Fruit fly (Drosophila melanogaster) whole organism, embryonic: ENCODE measurements around the gene LysD.

Experiments
- Bteb2 ChIP-seq: fragments of 200-800 bp; sonication (Bioruptor generic); optimal IDR thresholded peaks from 2 replicates; lab custom pipeline; 2016; ENCODE audit warnings: missing biosample characterization, missing genetic modification characterization
- CG10267 ChIP-seq: fragments of 200-800 bp; sonication (Bioruptor generic); optimal IDR thresholded peaks from 2 replicates; lab custom pipeline; 2018; ENCODE audit warnings: missing biosample characterization, mild to moderate bottlenecking, missing genetic modification characterization, moderate library complexity
- CG10321 ChIP-seq: fragments of 200-800 bp; sonication (Bioruptor generic); IDR thresholded peaks from 2 replicates; pipeline ENCODE4 v1.3.6; 2022; ENCODE audit warnings: missing biosample characterization, missing genetic modification characterization
- CG10366 ChIP-seq: fragments of 200-800 bp; sonication (Bioruptor generic); IDR thresholded peaks from 2 replicates; pipeline ENCODE4 v1.3.6; 2022; ENCODE audit warnings: missing biosample characterization, missing genetic modification characterization
- CG10431 ChIP-seq: fragments of 200-800 bp; sonication (Bioruptor generic); optimal IDR thresholded peaks from 3 replicates; lab custom pipeline; 2018; ENCODE audit warnings: missing biosample characterization, mild to moderate bottlenecking, missing genetic modification characterization
- CG10654 ChIP-seq: fragments of 200-800 bp; sonication (Bioruptor generic); optimal IDR thresholded peaks from 2 replicates; lab custom pipeline; 2016; ENCODE audit warnings: missing biosample characterization, missing genetic modification characterization
- CG15011 ChIP-seq: fragments of 200-800 bp; sonication (Bioruptor generic); optimal IDR thresholded peaks from 3 replicates; lab custom pipeline; 2018; ENCODE audit warnings: missing biosample characterization, mild to moderate bottlenecking, missing genetic modification characterization
- CG15269 ChIP-seq: fragments of 200-800 bp; sonication (Bioruptor generic); optimal IDR thresholded peaks from 2 replicates; lab custom pipeline; 2018; ENCODE audit warnings: missing biosample characterization, mild to moderate bottlenecking, missing genetic modification characterization, moderate library complexity
- CG17186 ChIP-seq: fragments of 200-800 bp; sonication (Bioruptor generic); optimal IDR thresholded peaks from 3 replicates; lab custom pipeline; 2017; ENCODE audit warnings: missing biosample characterization, missing genetic modification reagents, missing genetic modification characterization
- CG17328 ChIP-seq: fragments of 200-800 bp; sonication (Bioruptor generic); IDR thresholded peaks from 2 replicates; pipeline ENCODE4 v1.3.6; 2022; ENCODE audit warnings: missing biosample characterization, missing genetic modification characterization
- CG17361 ChIP-seq: fragments of 200-800 bp; sonication (Bioruptor generic); IDR thresholded peaks from 3 replicates; pipeline ENCODE4 v1.3.6; 2022; ENCODE audit warnings: missing biosample characterization, missing genetic modification characterization
- CG17385 ChIP-seq: fragments of 200-800 bp; sonication (Bioruptor generic); optimal IDR thresholded peaks from 3 replicates; lab custom pipeline; 2018; ENCODE audit warnings: missing biosample characterization, mild to moderate bottlenecking, missing genetic modification characterization
- CG18011 ChIP-seq: fragments of 200-800 bp; sonication (Bioruptor generic); optimal IDR thresholded peaks from 2 replicates; lab custom pipeline; 2017; ENCODE audit warnings: missing biosample characterization, missing genetic modification characterization, mild to moderate bottlenecking, moderate library complexity, missing genotype
- CG2199 ChIP-seq: fragments of 200-800 bp; sonication (Bioruptor generic); IDR thresholded peaks from 3 replicates; pipeline ENCODE4 v1.3.6; 2022; ENCODE audit warnings: missing biosample characterization, missing genetic modification characterization
- CG30431 ChIP-seq: fragments of 200-800 bp; sonication (Bioruptor generic); optimal IDR thresholded peaks from 2 replicates; lab custom pipeline; 2017; ENCODE audit warnings: missing biosample characterization, missing genetic modification characterization
- CG34224 ChIP-seq: fragments of 200-800 bp; sonication (Bioruptor generic); IDR thresholded peaks from 3 replicates; pipeline ENCODE4 v1.3.6; 2022; ENCODE audit warnings: missing biosample characterization, missing genetic modification characterization; ENCODE audit not compliant: partially characterized antibody
- CG7372 ChIP-seq: fragments of 200-800 bp; sonication (Bioruptor generic); IDR thresholded peaks from 2 replicates; pipeline ENCODE4 v1.3.6; 2022; ENCODE audit warnings: missing biosample characterization, missing genetic modification characterization
- CG7963 ChIP-seq: fragments of 200-800 bp; sonication (Bioruptor generic); IDR thresholded peaks from 3 replicates; pipeline ENCODE4 v1.3.6; 2022; ENCODE audit warnings: missing biosample characterization, missing genetic modification characterization; ENCODE audit not compliant: partially characterized antibody
- CkIIα-i1 ChIP-seq: fragments of 200-800 bp; sonication (Bioruptor generic); IDR thresholded peaks from 2 replicates; pipeline ENCODE4 v1.3.6; 2022; ENCODE audit warnings: missing biosample characterization, missing genetic modification characterization
- D19A ChIP-seq: fragments of 200-800 bp; optimal IDR thresholded peaks from 3 replicates; lab custom pipeline; 2019; ENCODE audit warnings: missing biosample characterization, mild to moderate bottlenecking, missing genetic modification characterization, moderate library complexity
- Deaf1 ChIP-seq: fragments of 200-800 bp; optimal IDR thresholded peaks from 3 replicates; lab custom pipeline; 2019; ENCODE audit warnings: missing biosample characterization, mild to moderate bottlenecking, missing genetic modification characterization, moderate library complexity
- Elba2 ChIP-seq: fragments of 200-800 bp; sonication (Bioruptor generic); optimal IDR thresholded peaks from 3 replicates; lab custom pipeline; 2016; ENCODE audit warnings: missing biosample characterization, missing genetic modification characterization
- Opbp ChIP-seq: fragments of 200-800 bp; sonication (Bioruptor generic); IDR thresholded peaks from 3 replicates; pipeline ENCODE4 v1.3.6; 2022; ENCODE audit warnings: missing biosample characterization, missing genetic modification characterization; ENCODE audit not compliant: partially characterized antibody
- Poxn ChIP-seq: fragments of 200-800 bp; sonication (Bioruptor generic); IDR thresholded peaks from 2 replicates; pipeline ENCODE4 v1.3.6; 2022; ENCODE audit warnings: missing biosample characterization, missing genetic modification characterization
- Ptx1 ChIP-seq: fragments of 200-800 bp; sonication (Bioruptor generic); IDR thresholded peaks from 2 replicates; pipeline ENCODE4 v1.3.6; 2022; ENCODE audit warnings: missing biosample characterization, missing genetic modification characterization
- Sry-δ ChIP-seq: fragments of 200-800 bp; sonication (Bioruptor generic); optimal IDR thresholded peaks from 2 replicates; lab custom pipeline; 2016; ENCODE audit warnings: missing biosample characterization, missing genetic modification characterization
- chn ChIP-seq: fragments of 200-800 bp; sonication (Bioruptor generic); optimal IDR thresholded peaks from 2 replicates; lab custom pipeline; 2016; ENCODE audit warnings: missing biosample characterization, missing genetic modification characterization
- dmrt99B ChIP-seq: fragments of 200-800 bp; sonication (Bioruptor generic); optimal IDR thresholded peaks from 2 replicates; lab custom pipeline; 2018; ENCODE audit warnings: missing biosample characterization, mild to moderate bottlenecking, missing genetic modification characterization, moderate library complexity
- dysf ChIP-seq: fragments of 200-800 bp; sonication (Bioruptor generic); IDR thresholded peaks from 3 replicates; pipeline ENCODE4 v1.3.6; 2022; ENCODE audit warnings: missing biosample characterization, missing genetic modification characterization
- esg ChIP-seq: fragments of 200-800 bp; sonication (Bioruptor generic); conservative IDR thresholded peaks from 2 replicates; pipeline ENCODE4 v1.3.6; 2022; ENCODE audit warnings: missing biosample characterization, missing genetic modification characterization
- eve ChIP-seq, 2 experiments: fragments of >200 bp; optimal IDR thresholded peaks; 2 replicates each; lab custom pipeline; 2017; ENCODE audit warnings: missing biosample characterization in 2 of 2, missing genetic modification characterization in 2 of 2
- exex ChIP-seq: fragments of 200-800 bp; sonication (Bioruptor generic); optimal IDR thresholded peaks from 4 replicates; lab custom pipeline; 2018; ENCODE audit warnings: missing biosample characterization, mild to moderate bottlenecking, missing genetic modification characterization, moderate library complexity
- gcm ChIP-seq: fragments of 200-800 bp; sonication (Bioruptor generic); optimal IDR thresholded peaks from 2 replicates; lab custom pipeline; 2019; ENCODE audit warnings: missing biosample characterization, mild to moderate bottlenecking, missing genetic modification characterization, moderate library complexity
- grn ChIP-seq: fragments of 200-800 bp; sonication (Bioruptor generic); optimal IDR thresholded peaks from 3 replicates; lab custom pipeline; 2017; ENCODE audit warnings: missing biosample characterization, missing genetic modification characterization
- gsb ChIP-seq: fragments of 200-800 bp; sonication (Bioruptor generic); IDR thresholded peaks from 2 replicates; pipeline ENCODE4 v1.3.6; 2022; ENCODE audit warnings: missing biosample characterization, missing genetic modification characterization
- gsb-n ChIP-seq: fragments of 200-800 bp; sonication (Bioruptor generic); optimal IDR thresholded peaks from 3 replicates; lab custom pipeline; 2018; ENCODE audit warnings: missing biosample characterization, mild to moderate bottlenecking, missing genetic modification characterization
- jing ChIP-seq: fragments of 200-800 bp; sonication (Bioruptor generic); optimal IDR thresholded peaks from 2 replicates; lab custom pipeline; 2018; ENCODE audit warnings: missing biosample characterization, mild to moderate bottlenecking, missing genetic modification characterization
- ken ChIP-seq: fragments of 200-800 bp; sonication (Bioruptor generic); IDR thresholded peaks from 3 replicates; pipeline ENCODE4 v1.3.6; 2022; ENCODE audit warnings: missing biosample characterization, missing genetic modification characterization
- phol ChIP-seq: fragments of 200-800 bp; sonication (Bioruptor generic); optimal IDR thresholded peaks from 3 replicates; lab custom pipeline; 2018; ENCODE audit warnings: missing biosample characterization, mild to moderate bottlenecking, missing genetic modification characterization, moderate library complexity
- psq ChIP-seq: fragments of 200-800 bp; sonication (Bioruptor generic); optimal IDR thresholded peaks from 2 replicates; lab custom pipeline; 2017; ENCODE audit warnings: missing biosample characterization, missing genetic modification characterization
- rib ChIP-seq: fragments of 200-800 bp; sonication (Bioruptor generic); IDR thresholded peaks from 2 replicates; pipeline ENCODE4 v1.3.6; 2022; ENCODE audit warnings: missing biosample characterization, missing genetic modification characterization
- ro ChIP-seq: fragments of 200-800 bp; sonication (Bioruptor generic); IDR thresholded peaks from 2 replicates; pipeline ENCODE4 v1.3.6; 2022; ENCODE audit warnings: missing biosample characterization, missing genetic modification characterization
- tgo ChIP-seq: fragments of 200-800 bp; sonication (Bioruptor generic); IDR thresholded peaks from 3 replicates; pipeline ENCODE4 v1.3.6; 2022; ENCODE audit warnings: missing biosample characterization, missing genetic modification characterization
- tin ChIP-seq: fragments of 200-800 bp; sonication (Bioruptor generic); optimal IDR thresholded peaks from 3 replicates; lab custom pipeline; 2016; ENCODE audit warnings: missing biosample characterization, missing genetic modification characterization
- tx ChIP-seq: fragments of 200-800 bp; sonication (Bioruptor generic); optimal IDR thresholded peaks from 2 replicates; lab custom pipeline; 2016; ENCODE audit warnings: missing biosample characterization, missing genetic modification characterization
- yki ChIP-seq: fragments of >200 bp; optimal IDR thresholded peaks from 3 replicates; lab custom pipeline; 2018
- zen ChIP-seq: fragments of 200-800 bp; sonication (Bioruptor generic); optimal IDR thresholded peaks from 3 replicates; lab custom pipeline; 2018; ENCODE audit warnings: missing biosample characterization, mild to moderate bottlenecking, missing genetic modification characterization, moderate library complexity
- zf30C ChIP-seq: fragments of 200-800 bp; sonication (Bioruptor generic); optimal IDR thresholded peaks from 3 replicates; lab custom pipeline; 2018; ENCODE audit warnings: missing biosample characterization, mild to moderate bottlenecking, missing genetic modification characterization

Gene LysD

dm6 chr3L:1227303-1227797 is 16.4 kb upstream of the LysD start, which contains the start of gene LysS:
LysS (plus strand) TSS chr3L:1227747.
- peak; percentile 3 for TF ChIP-seq CG18011 (GFP tag; lab: Kevin White, UChicago)
- TF ChIP-seq CG2199, result 0 out of 3 replicates have a peak, but pooled peaks have one; percentile 36
- TF ChIP-seq Ptx1 (GFP tag; lab: Robert Waterston, UW), result no peak
- TF ChIP-seq grn (GFP tag; lab: Kevin White, UChicago), result peak; percentile 23
- peak; percentile 58 for TF ChIP-seq exex
- no peak for TF ChIP-seq dysf
- TF ChIP-seq chn (GFP tag; lab: Kevin White, UChicago), result no peak

dm6 chr3L:1218596-1218995 is 7.6 kb upstream of the LysD start, which contains the start of gene LysP:
LysP (minus strand) TSS chr3L:1218696.
- TF ChIP-seq CG17186 (GFP tag; lab: Kevin White, UChicago) (no peak), tx (no peak), ken (no peak), psq (no peak), Opbp (GFP tag; lab: Robert Waterston, UW) (no peak), CG10267 (tag; lab: Kevin White, UChicago) (no peak), CG34224 (GFP tag; lab: Robert Waterston, UW) (no peak), gsb (GFP tag; lab: Robert Waterston, UW) (no peak), CG7372 (no peak), CG7963 (GFP tag; lab: Robert Waterston, UW) (no peak), exex (peak; percentile 15), grn (GFP tag; lab: Kevin White, UChicago) (peak; percentile 43)
- TF ChIP-seq, all 482 proteins: peak for 2

dm6 chr3L:1216460-1216859 is 5.5 kb upstream of the LysD start:
- peak; percentile 58 for TF ChIP-seq gsb-n (tag; lab: Kevin White, UChicago)
- peak; percentile 36 for TF ChIP-seq CG30431
- TF ChIP-seq Sry-δ (GFP tag; lab: Kevin White, UChicago), result peak; percentile 0
- TF ChIP-seq CkIIα-i1 (GFP tag; lab: Robert Waterston, UW), result no peak
- peak; percentile 54 for TF ChIP-seq Ptx1 (GFP tag; lab: Robert Waterston, UW)
- TF ChIP-seq Poxn (GFP tag; lab: Robert Waterston, UW), result no peak
- peak; percentile 34 for TF ChIP-seq CG10654 (GFP tag; lab: Kevin White, UChicago)
- no peak for TF ChIP-seq Deaf1 (tag; lab: Kevin White, UChicago)
- TF ChIP-seq zf30C (GFP tag; lab: Kevin White, UChicago), result no peak
- no peak for TF ChIP-seq CG10431
- TF ChIP-seq ken, result no peak
- TF ChIP-seq CG15269 (tag; lab: Kevin White, UChicago), result peak; percentile 15
- TF ChIP-seq D19A, result peak; percentile 50
- TF ChIP-seq eve (GFP tag; optimal IDR thresholded peaks at IDR 0.05; lab: Kevin White, UChicago), result no peak
- TF ChIP-seq CG15011 (GFP tag; lab: Kevin White, UChicago), result peak; percentile 15
- peak; percentile 28 for TF ChIP-seq jing (GFP tag; lab: Kevin White, UChicago)
- TF ChIP-seq zen (tag; lab: Kevin White, UChicago), result peak; percentile 65
- peak; percentile 1 for TF ChIP-seq CG17186 (GFP tag; lab: Kevin White, UChicago)
- peak; percentile 29 for TF ChIP-seq esg (GFP tag; lab: Robert Waterston, UW)
- peak; percentile 60 for TF ChIP-seq CG17328 (GFP tag; lab: Robert Waterston, UW)
- TF ChIP-seq dmrt99B (tag; lab: Kevin White, UChicago), result peak; percentile 66
- TF ChIP-seq phol, result peak; percentile 66
- TF ChIP-seq CG17385, result peak; percentile 32
- TF ChIP-seq yki (lab: Kevin White, UChicago), result no peak
- no peak for TF ChIP-seq ro (GFP tag; lab: Robert Waterston, UW)
- TF ChIP-seq gcm, result peak; percentile 10
- TF ChIP-seq CG17361 (GFP tag; lab: Robert Waterston, UW), result peak; percentile 43; the same call in 2 of the 3 replicates
- TF ChIP-seq CG10366 (GFP tag; lab: Robert Waterston, UW), result peak; percentile 26; the same call in 1 of the 2 replicates
- no peak for TF ChIP-seq CG10321 (GFP tag; lab: Robert Waterston, UW)
- TF ChIP-seq tin (GFP tag; lab: Kevin White, UChicago), result peak; percentile 53
- no peak for TF ChIP-seq Elba2 (GFP tag; lab: Kevin White, UChicago)
- no peak for TF ChIP-seq tgo (GFP tag; lab: Robert Waterston, UW)
- no peak for TF ChIP-seq Bteb2 (GFP tag; lab: Kevin White, UChicago)
- no peak for TF ChIP-seq rib (GFP tag; lab: Robert Waterston, UW)
